Fruit fly (Drosophila melanogaster) whole organism, embryonic: ENCODE measurements around the gene CG14252.

Experiments used
- Atf3 ChIP-seq: fragments of 200-800 bp; sonication (Bioruptor generic); optimal IDR thresholded peaks from 3 replicates; lab custom pipeline; 2016; ENCODE audit warnings: missing biosample characterization, missing genetic modification characterization
- CG17359 ChIP-seq: fragments of 200-800 bp; sonication (Bioruptor generic); optimal IDR thresholded peaks from 3 replicates; lab custom pipeline; 2018; ENCODE audit warnings: missing biosample characterization, mild to moderate bottlenecking, missing genetic modification characterization, moderate library complexity
- Lpt ChIP-seq: fragments of >200 bp; optimal IDR thresholded peaks from 2 replicates; lab custom pipeline; 2018; ENCODE audit warnings: missing biosample characterization, missing genetic modification characterization
- MESR4 ChIP-seq: fragments of 200-800 bp; sonication (Bioruptor generic); optimal IDR thresholded peaks from 2 replicates; lab custom pipeline; 2018; ENCODE audit warnings: missing biosample characterization, mild to moderate bottlenecking, missing genetic modification characterization, moderate library complexity

dm6 chr3R:26980282-26980691, 35.0 kb downstream of the CG14252 start:
- no peak for TF ChIP-seq Atf3
- TF ChIP-seq MESR4 (GFP tag; lab: Kevin White, UChicago), result no peak
- TF ChIP-seq Lpt (GFP tag; lab: Kevin White, UChicago), result no peak
- TF ChIP-seq CG17359 (tag; lab: Kevin White, UChicago), result no peak
